Worm (Caenorhabditis elegans) whole organism, L4 larva: ENCODE measurements around the gene srh-255.

Experiments
- D1046.2 ChIP-seq: fragments of 200-800 bp; sonication (Bioruptor generic); IDR thresholded peaks from 2 replicates; pipeline ENCODE4 v1.3.6; 2022; ENCODE audit warnings: missing genetic modification characterization, missing compliant biosample characterization
- F26F4.8 ChIP-seq: fragments of 200-800 bp; sonication (Bioruptor generic); conservative IDR thresholded peaks from 2 replicates; pipeline ENCODE4 v1.3.6; 2022; ENCODE audit warnings: missing genetic modification characterization, missing compliant biosample characterization
- T20F7.1 ChIP-seq: fragments of 200-800 bp; sonication (Bioruptor generic); optimal IDR thresholded peaks from 2 replicates; lab custom pipeline; 2018; ENCODE audit warnings: mild to moderate bottlenecking, missing genetic modification characterization, missing compliant biosample characterization
- aha-1 ChIP-seq: fragments of 150-350 bp; peaks from one replicate; lab custom pipeline; 2014; ENCODE audit warnings: missing biosample characterization, missing genetic modification characterization
- ceh-20 ChIP-seq: fragments of 200-800 bp; sonication (Bioruptor generic); IDR thresholded peaks from 2 replicates; pipeline ENCODE4 v1.3.6; 2022; ENCODE audit warnings: missing genetic modification reagents, missing genetic modification characterization, missing compliant biosample characterization
- ceh-28 ChIP-seq: fragments of 150-350 bp; optimal IDR thresholded peaks from 2 replicates; lab custom pipeline; 2014; ENCODE audit warnings: missing biosample characterization, missing genetic modification reagents, missing genetic modification characterization
- ceh-44 ChIP-seq: fragments of 200-800 bp; sonication (Bioruptor generic); IDR thresholded peaks from 2 replicates; pipeline ENCODE4 v1.3.6; 2022; ENCODE audit warnings: missing genetic modification reagents, missing genetic modification characterization, missing compliant biosample characterization
- ceh-82 ChIP-seq: sonication (generic microtip); optimal IDR thresholded peaks from 2 replicates; lab custom pipeline; 2017; ENCODE audit warnings: missing biosample characterization, missing genetic modification characterization
- ces-1 ChIP-seq: fragments of 150-350 bp; sonication (generic microtip); optimal IDR thresholded peaks from 4 replicates; lab custom pipeline; 2014; ENCODE audit warnings: missing biosample characterization, missing genetic modification reagents, missing genetic modification characterization
- ctbp-1 ChIP-seq: fragments of 200-800 bp; sonication (Bioruptor generic); IDR thresholded peaks from 2 replicates; pipeline ENCODE4 v1.3.6; 2022; ENCODE audit warnings: missing genetic modification reagents, missing genetic modification characterization, missing compliant biosample characterization
- dmd-8 ChIP-seq: fragments of 200-800 bp; sonication (Bioruptor generic); IDR thresholded peaks from 2 replicates; pipeline ENCODE4 v1.3.6; 2022; ENCODE audit warnings: missing genetic modification characterization, missing compliant biosample characterization
- dmd-9 ChIP-seq: fragments of 200-800 bp; sonication (Bioruptor generic); IDR thresholded peaks from 2 replicates; pipeline ENCODE4 v1.3.6; 2022; ENCODE audit warnings: missing genetic modification reagents, missing genetic modification characterization, missing compliant biosample characterization
- dpl-1 ChIP-seq: fragments of 150-350 bp; optimal IDR thresholded peaks from 2 replicates; lab custom pipeline; 2014; ENCODE audit warnings: missing biosample characterization, missing genetic modification reagents, missing genetic modification characterization
- dve-1 ChIP-seq: sonication (generic microtip); optimal IDR thresholded peaks from 2 replicates; lab custom pipeline; 2017; ENCODE audit warnings: antibody characterized with exemption, mild to moderate bottlenecking, missing genetic modification characterization, missing compliant biosample characterization; ENCODE audit not compliant: insufficient read depth
- fos-1 ChIP-seq: fragments of 150-350 bp; optimal IDR thresholded peaks from 2 replicates; lab custom pipeline; 2014; ENCODE audit warnings: missing biosample characterization, missing genetic modification characterization
- hlh-11 ChIP-seq: fragments of 200-800 bp; sonication (Bioruptor generic); optimal IDR thresholded peaks from 2 replicates; lab custom pipeline; 2018; ENCODE audit warnings: mild to moderate bottlenecking, missing genetic modification characterization, missing compliant biosample characterization
- hmg-1.1 ChIP-seq: fragments of 200-800 bp; sonication (Bioruptor generic); IDR thresholded peaks from 2 replicates; pipeline ENCODE4 v1.3.6; 2022; ENCODE audit warnings: missing genetic modification reagents, missing genetic modification characterization, missing compliant biosample characterization
- jun-1 ChIP-seq: fragments of 150-350 bp; optimal IDR thresholded peaks from 2 replicates; lab custom pipeline; 2014; ENCODE audit warnings: missing biosample characterization, missing genetic modification reagents, missing genetic modification characterization
- lin-29 ChIP-seq: fragments of 200-800 bp; sonication (Bioruptor generic); IDR thresholded peaks from 2 replicates; pipeline ENCODE4 v1.3.6; 2022; ENCODE audit warnings: missing genetic modification reagents, missing genetic modification characterization, missing compliant biosample characterization
- lir-3 ChIP-seq: sonication (generic microtip); optimal IDR thresholded peaks from 2 replicates; lab custom pipeline; 2016; ENCODE audit warnings: mild to moderate bottlenecking, missing genetic modification characterization, missing compliant biosample characterization
- mdt-29 ChIP-seq: fragments of 200-800 bp; sonication (Bioruptor generic); IDR thresholded peaks from 2 replicates; pipeline ENCODE4 v1.3.6; 2022; ENCODE audit warnings: missing genetic modification reagents, missing genetic modification characterization, missing compliant biosample characterization
- mep-1 ChIP-seq: fragments of 150-350 bp; sonication (generic microtip); optimal IDR thresholded peaks from 3 replicates; lab custom pipeline; 2014; ENCODE audit warnings: missing biosample characterization, missing genetic modification characterization
- nhr-237 ChIP-seq: sonication (generic microtip); optimal IDR thresholded peaks from 2 replicates; lab custom pipeline; 2017; ENCODE audit warnings: missing biosample characterization, missing genetic modification characterization
- nhr-25 ChIP-seq: sonication (generic microtip); optimal IDR thresholded peaks from 2 replicates; lab custom pipeline; 2017; ENCODE audit warnings: missing genetic modification characterization, mild to moderate bottlenecking, missing compliant biosample characterization, antibody characterized with exemption, moderate library complexity, borderline replicate concordance; ENCODE audit not compliant: insufficient read depth
- nhr-28 ChIP-seq: fragments of 150-350 bp; optimal IDR thresholded peaks from 2 replicates; lab custom pipeline; 2014; ENCODE audit warnings: missing biosample characterization, missing genetic modification characterization
- nhr-42 ChIP-seq: fragments of 200-800 bp; sonication (Bioruptor generic); IDR thresholded peaks from 2 replicates; pipeline ENCODE4 v1.3.6; 2022; ENCODE audit warnings: missing genetic modification characterization, missing compliant biosample characterization
- nhr-6 ChIP-seq: fragments of 150-350 bp; optimal IDR thresholded peaks from 2 replicates; lab custom pipeline; 2014; ENCODE audit warnings: missing biosample characterization, missing genetic modification characterization
- pha-4 ChIP-seq, 2 experiments: fragments of 150-350 bp in 1 of 2; fragments of 200-800 bp in 1 of 2; sonication (Bioruptor generic) in 1 of 2; IDR thresholded peaks in 1 of 2; optimal IDR thresholded peaks in 1 of 2; 2 replicates each; pipeline versions ENCODE4 v1.3.6 to Lab custom; 2014 to 2022; ENCODE audit warnings: missing genetic modification characterization in 2 of 2, missing genetic modification reagents in 2 of 2, missing biosample characterization in 1 of 2, missing compliant biosample characterization in 1 of 2
- pqm-1 ChIP-seq: sonication (generic microtip); optimal IDR thresholded peaks from 2 replicates; lab custom pipeline; 2017; ENCODE audit warnings: missing biosample characterization, missing genetic modification characterization
- snpc-1.2 ChIP-seq: fragments of 200-800 bp; sonication (Bioruptor generic); IDR thresholded peaks from 2 replicates; pipeline ENCODE4 v1.3.6; 2022; ENCODE audit warnings: missing genetic modification reagents, missing genetic modification characterization, missing compliant biosample characterization
- tag-97 ChIP-seq: fragments of 200-800 bp; sonication (Bioruptor generic); IDR thresholded peaks from 2 replicates; pipeline ENCODE4 v1.3.6; 2022; ENCODE audit warnings: missing genetic modification characterization, missing compliant biosample characterization
- zag-1 ChIP-seq: fragments of 150-350 bp; optimal IDR thresholded peaks from 2 replicates; lab custom pipeline; 2014; ENCODE audit warnings: missing biosample characterization, missing genetic modification characterization
- ztf-7 ChIP-seq: fragments of 150-350 bp; optimal IDR thresholded peaks from 2 replicates; lab custom pipeline; 2014; ENCODE audit warnings: missing biosample characterization, missing genetic modification characterization

Gene srh-255

DNA sequence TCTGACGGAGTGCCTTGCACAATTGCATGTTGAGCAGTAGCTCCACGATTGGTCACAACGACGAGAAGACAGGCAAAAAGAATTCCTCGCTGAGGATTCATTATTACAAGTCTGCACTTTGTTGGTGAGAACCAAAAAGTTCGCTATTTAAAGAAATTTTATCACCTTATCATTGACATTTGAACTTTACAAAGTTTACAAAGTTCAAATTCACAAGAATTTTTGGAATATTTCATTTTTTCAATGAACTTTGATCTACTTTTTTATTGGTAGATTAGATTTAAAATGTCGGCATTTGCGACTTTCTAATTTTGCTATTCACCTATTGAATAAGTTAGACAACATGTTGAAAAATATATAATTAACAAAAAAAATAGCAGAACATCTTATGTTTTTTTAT, 38.5 kb upstream of the srh-255 start, which contains the start of gene F49H6.15:
F49H6.15 (minus strand) TSS at position 101 of the 400 bp plus-strand sequence.
- TF ChIP-seq F26F4.8 (GFP tag; lab: Robert Waterston, UW), result no peak
- TF ChIP-seq fos-1 (tag; lab: Kevin White, UChicago), result no peak
- no peak for TF ChIP-seq lin-29 (GFP tag; lab: Robert Waterston, UW)
- TF ChIP-seq ceh-82 (tag; lab: Kevin White, UChicago), result no peak
- no peak for TF ChIP-seq pha-4 (GFP tag; IDR thresholded peaks at IDR 0.05; lab: Robert Waterston, UW)
- TF ChIP-seq pha-4 (tag; optimal IDR thresholded peaks at IDR 0.05; lab: Kevin White, UChicago), result no peak
- no peak for TF ChIP-seq tag-97 (GFP tag; lab: Robert Waterston, UW)
- no peak for TF ChIP-seq hmg-1.1 (GFP tag; lab: Robert Waterston, UW)
- no peak for TF ChIP-seq dpl-1 (GFP tag; lab: Kevin White, UChicago)
- no peak for TF ChIP-seq hlh-11
- no peak for TF ChIP-seq nhr-28 (tag; lab: Kevin White, UChicago)
- TF ChIP-seq dmd-8 (GFP tag; lab: Robert Waterston, UW), result no peak
- no peak for TF ChIP-seq nhr-25 (tag; lab: Kevin White, UChicago)
- TF ChIP-seq snpc-1.2 (GFP tag; lab: Robert Waterston, UW), result no peak
- no peak for TF ChIP-seq ces-1 (GFP tag; lab: Kevin White, UChicago)
- no peak for TF ChIP-seq T20F7.1 (GFP tag; lab: Kevin White, UChicago)
- no peak for TF ChIP-seq aha-1 (tag; lab: Kevin White, UChicago)
- TF ChIP-seq nhr-42, result no peak
- TF ChIP-seq nhr-6 (tag; lab: Kevin White, UChicago), result no peak
- no peak for TF ChIP-seq zag-1 (tag; lab: Kevin White, UChicago)

DNA sequence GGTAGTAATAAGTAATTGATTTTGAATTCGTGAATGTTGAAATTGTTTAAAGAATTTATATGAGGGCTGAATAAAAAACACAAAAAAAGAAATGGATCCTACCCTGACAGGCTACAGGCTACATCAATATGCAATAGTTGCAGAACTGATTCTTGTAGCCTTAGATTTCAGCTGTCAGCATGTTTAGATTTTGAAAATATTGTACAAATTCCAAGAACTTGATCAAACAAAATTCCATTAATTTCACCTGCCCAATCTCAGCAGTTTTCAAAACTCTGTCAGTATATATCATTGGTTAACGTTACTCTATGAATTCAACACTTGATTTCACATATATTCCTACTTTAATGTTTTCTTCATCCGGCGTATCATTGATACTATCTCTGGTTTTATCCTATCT, 34.3 kb upstream of the srh-255 start:
- TF ChIP-seq nhr-25 (tag; lab: Kevin White, UChicago) (no peak), dpl-1 (GFP tag; lab: Kevin White, UChicago) (no peak), jun-1 (tag; lab: Kevin White, UChicago) (no peak), ctbp-1 (GFP tag; lab: Robert Waterston, UW) (no peak), dmd-9 (no peak)

DNA sequence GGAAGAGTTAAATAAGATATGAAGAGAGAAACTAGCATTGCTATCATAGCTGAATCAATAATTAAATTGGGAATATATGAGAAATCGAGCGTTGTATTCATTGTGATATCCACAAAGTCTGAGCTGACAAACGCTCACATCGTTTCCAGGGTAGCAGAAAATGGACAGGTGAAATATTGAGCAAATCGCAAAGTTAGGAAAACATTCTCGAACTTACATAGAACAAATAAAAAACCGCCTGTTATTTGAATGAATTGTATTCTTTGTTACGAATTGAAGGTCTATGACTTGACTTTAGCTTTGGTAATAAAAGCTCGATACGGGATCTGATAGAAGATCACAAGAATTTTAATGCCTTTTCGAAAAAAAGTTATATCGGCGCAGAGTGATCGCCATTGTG, 28.9 kb upstream of the srh-255 start, which contains the start of gene srz-94:
srz-94 (minus strand) TSS at position 101 of the 400 bp plus-strand sequence.
- TF ChIP-seq D1046.2 (GFP tag; lab: Robert Waterston, UW) (no peak), dpl-1 (GFP tag; lab: Kevin White, UChicago) (no peak), ceh-28 (tag; lab: Kevin White, UChicago) (no peak)
- TF ChIP-seq, all 104 proteins: peak for 0

DNA sequence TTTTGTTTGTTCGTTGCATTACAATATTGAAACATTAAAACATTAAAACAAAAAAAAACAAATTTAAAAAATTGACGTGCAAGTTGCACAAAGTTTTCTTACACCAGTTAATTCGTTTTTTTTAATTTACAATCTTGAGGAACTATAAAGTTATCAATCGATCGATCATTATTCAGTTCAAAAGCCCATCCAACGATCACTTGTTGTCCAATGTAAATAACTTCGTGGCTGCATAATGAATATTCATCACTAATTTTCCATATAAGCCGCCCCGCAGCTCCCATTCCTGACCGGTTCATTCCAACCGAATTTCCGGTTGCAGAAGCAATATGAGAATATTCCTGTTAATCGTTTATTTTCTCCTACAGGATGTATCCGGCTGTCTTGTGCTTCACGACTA, 22.5 kb upstream of the srh-255 start, which contains the start of gene hpo-33:
hpo-33 (plus strand) TSS at position 301 of the 400 bp plus-strand sequence.
- TF ChIP-seq dve-1, result no peak
- no peak for TF ChIP-seq ztf-7 (tag; lab: Kevin White, UChicago)
- no peak for TF ChIP-seq fos-1 (tag; lab: Kevin White, UChicago)
- TF ChIP-seq nhr-237 (tag; lab: Kevin White, UChicago), result no peak
- no peak for TF ChIP-seq lir-3 (tag; lab: Kevin White, UChicago)
- no peak for TF ChIP-seq ceh-44
- no peak for TF ChIP-seq dmd-9
- no peak for TF ChIP-seq ceh-20 (GFP tag; lab: Robert Waterston, UW)
- TF ChIP-seq pqm-1 (tag; lab: Kevin White, UChicago), result no peak
- TF ChIP-seq, all 104 proteins: peak for 0

DNA sequence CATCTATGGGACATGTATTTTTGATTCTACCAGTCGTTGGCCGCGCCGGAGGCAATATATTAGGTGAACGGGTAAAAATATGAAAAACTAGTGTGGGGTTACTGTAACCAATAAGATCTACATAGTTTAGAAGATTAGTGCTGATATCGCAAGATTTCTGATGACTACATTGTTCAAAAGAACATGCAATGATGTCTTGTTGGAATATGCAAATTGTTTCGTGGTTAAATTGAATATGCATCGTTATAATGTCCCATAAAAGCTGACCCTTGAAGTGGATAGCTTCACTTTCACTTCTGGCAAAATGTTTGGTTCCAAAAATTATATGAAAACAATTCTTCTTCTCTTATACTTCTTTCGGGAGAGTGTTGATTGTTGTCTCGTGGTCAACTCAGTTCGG, 20.3 kb upstream of the srh-255 start, which contains the start of gene F28B1.2:
F28B1.2 (plus strand) TSS at position 301 of the 400 bp plus-strand sequence.
- TF ChIP-seq snpc-1.2 (GFP tag; lab: Robert Waterston, UW), result no peak
- TF ChIP-seq pqm-1 (tag; lab: Kevin White, UChicago), result no peak
- no peak for TF ChIP-seq mdt-29 (GFP tag; lab: Robert Waterston, UW)
- TF ChIP-seq mep-1 (tag; lab: Kevin White, UChicago), result no peak
- no peak for TF ChIP-seq dve-1
- TF ChIP-seq, all 104 proteins: peak for 0
